Fruit fly (Drosophila melanogaster) whole organism, wandering third instar larva: Measurements from ENCODE around the gene CG3942.

Source experiments
- Abd-B ChIP-seq: fragments of >200 bp; optimal IDR thresholded peaks from 2 replicates; lab custom pipeline; 2017; ENCODE audit warnings: missing biosample characterization, missing genetic modification characterization
- CG9705 ChIP-seq: fragments of 200-800 bp; sonication (Bioruptor generic); optimal IDR thresholded peaks from 2 replicates; lab custom pipeline; 2018; ENCODE audit warnings: missing biosample characterization, mild to moderate bottlenecking, missing genetic modification characterization
- CrebA ChIP-seq: fragments of 200-800 bp; sonication (Bioruptor generic); optimal IDR thresholded peaks from 2 replicates; lab custom pipeline; 2016; ENCODE audit warnings: missing biosample characterization, mild to moderate bottlenecking, missing genetic modification characterization, borderline replicate concordance
- Dfd ChIP-seq: fragments of >200 bp; optimal IDR thresholded peaks from 2 replicates; lab custom pipeline; 2017; ENCODE audit warnings: missing biosample characterization, missing genetic modification characterization
- Dif ChIP-seq: fragments of 200-275, 200-300 bp; sonication (Bioruptor generic); optimal IDR thresholded peaks from 2 replicates; lab custom pipeline; 2018; ENCODE audit warnings: missing biosample characterization, missing genetic modification characterization; ENCODE audit not compliant: partially characterized antibody
- GATAd ChIP-seq: sonication (Bioruptor generic); optimal IDR thresholded peaks from 2 replicates; lab custom pipeline; 2016; ENCODE audit warnings: missing biosample characterization, missing genetic modification characterization
- Hnf4 ChIP-seq: fragments of 200-800 bp; sonication (Bioruptor generic); optimal IDR thresholded peaks from 2 replicates; lab custom pipeline; 2016; ENCODE audit warnings: missing biosample characterization, mild to moderate bottlenecking, missing genetic modification characterization
- Hr78 ChIP-seq: fragments of >200 bp; optimal IDR thresholded peaks from 2 replicates; lab custom pipeline; 2017; ENCODE audit warnings: missing biosample characterization, missing genetic modification characterization
- Jra ChIP-seq: sonication (Bioruptor generic); optimal IDR thresholded peaks from 2 replicates; lab custom pipeline; 2016; ENCODE audit warnings: missing biosample characterization, missing genetic modification characterization
- Mio ChIP-seq: sonication (Bioruptor generic); optimal IDR thresholded peaks from 2 replicates; lab custom pipeline; 2016; ENCODE audit warnings: missing biosample characterization, missing genetic modification characterization
- Myc ChIP-seq: fragments of >200 bp; optimal IDR thresholded peaks from 2 replicates; lab custom pipeline; 2017
- N ChIP-seq: fragments of >200 bp; optimal IDR thresholded peaks from 2 replicates; lab custom pipeline; 2018; ENCODE audit warnings: missing biosample characterization, missing external identifiers, missing genetic modification characterization
- OdsH ChIP-seq: fragments of 200-800 bp; sonication (Bioruptor generic); optimal IDR thresholded peaks from 2 replicates; lab custom pipeline; 2016; ENCODE audit warnings: missing biosample characterization, mild to moderate bottlenecking, missing genetic modification characterization
- Rel ChIP-seq, 2 experiments: fragments of 200-800 bp; sonication (Bioruptor generic) in 1 of 2; optimal IDR thresholded peaks; 2 replicates in 1 of 2; 3 replicates in 1 of 2; lab custom pipeline; 2016 to 2019; ENCODE audit warnings: mild to moderate bottlenecking in 2 of 2, missing biosample characterization in 2 of 2, missing genetic modification characterization in 2 of 2, moderate library complexity in 1 of 2
- Sp1 ChIP-seq: fragments of 200-800 bp; sonication (Bioruptor generic); optimal IDR thresholded peaks from 3 replicates; lab custom pipeline; 2019; ENCODE audit warnings: missing biosample characterization, mild to moderate bottlenecking, missing genetic modification characterization, moderate library complexity
- Vsx2 ChIP-seq: fragments of 200-300, 225-300 bp; sonication (Bioruptor generic); optimal IDR thresholded peaks from 2 replicates; lab custom pipeline; 2018; ENCODE audit warnings: missing biosample characterization, missing genetic modification characterization; ENCODE audit not compliant: partially characterized antibody
- dl ChIP-seq, 2 experiments: fragments of 175-275, 200-275 bp in 1 of 2; fragments of 200-275 bp in 1 of 2; sonication (Bioruptor generic); optimal IDR thresholded peaks; lab custom pipeline; 2018; ENCODE audit warnings: mild to moderate bottlenecking in 2 of 2, missing biosample characterization in 2 of 2, missing genetic modification characterization in 2 of 2, moderate library complexity in 2 of 2; ENCODE audit not compliant: partially characterized antibody in 2 of 2, insufficient read depth in 1 of 2
- dmrt93B ChIP-seq: fragments of 200-800 bp; sonication (Bioruptor generic); optimal IDR thresholded peaks from 2 replicates; lab custom pipeline; 2018; ENCODE audit warnings: missing biosample characterization, mild to moderate bottlenecking, missing genetic modification characterization
- dsf ChIP-seq: sonication (Bioruptor generic); optimal IDR thresholded peaks from 2 replicates; lab custom pipeline; 2016; ENCODE audit warnings: missing biosample characterization, missing genetic modification characterization, borderline replicate concordance
- ey ChIP-seq: fragments of 200-800 bp; sonication (Bioruptor generic); optimal IDR thresholded peaks from 2 replicates; lab custom pipeline; 2016; ENCODE audit warnings: missing biosample characterization, missing genetic modification characterization
- fru ChIP-seq: fragments of 200-800 bp; sonication (Bioruptor generic); optimal IDR thresholded peaks from 3 replicates; lab custom pipeline; 2016; ENCODE audit warnings: missing biosample characterization, mild to moderate bottlenecking, missing genetic modification characterization
- h ChIP-seq: fragments of 200-800 bp; sonication (Bioruptor generic); optimal IDR thresholded peaks from 3 replicates; lab custom pipeline; 2016; ENCODE audit warnings: missing biosample characterization, mild to moderate bottlenecking, missing genetic modification characterization
- pan ChIP-seq: fragments of >200 bp; optimal IDR thresholded peaks from 2 replicates; lab custom pipeline; 2017
- psq ChIP-seq: fragments of 200-800 bp; sonication (Bioruptor generic); optimal IDR thresholded peaks from 3 replicates; lab custom pipeline; 2017; ENCODE audit warnings: missing biosample characterization, mild to moderate bottlenecking, missing genetic modification characterization, moderate library complexity
- rgr ChIP-seq: fragments of 200-800 bp; sonication (Bioruptor generic); optimal IDR thresholded peaks from 3 replicates; lab custom pipeline; 2016; ENCODE audit warnings: missing biosample characterization, mild to moderate bottlenecking, missing genetic modification characterization
- sage ChIP-seq: fragments of 200-800 bp; sonication (Bioruptor generic); optimal IDR thresholded peaks from 2 replicates; lab custom pipeline; 2016; ENCODE audit warnings: missing biosample characterization, mild to moderate bottlenecking, missing genetic modification characterization
- sv ChIP-seq: fragments of 200-800 bp; sonication (Bioruptor generic); optimal IDR thresholded peaks from 3 replicates; lab custom pipeline; 2016; ENCODE audit warnings: missing biosample characterization, missing genetic modification characterization
- tai ChIP-seq: sonication (Bioruptor generic); optimal IDR thresholded peaks from 2 replicates; lab custom pipeline; 2016; ENCODE audit warnings: missing biosample characterization, missing genetic modification characterization
- usp ChIP-seq: fragments of >200 bp; optimal IDR thresholded peaks from 2 replicates; lab custom pipeline; 2017; ENCODE audit warnings: missing biosample characterization, missing genetic modification characterization
- woc ChIP-seq: sonication (Bioruptor generic); optimal IDR thresholded peaks from 2 replicates; lab custom pipeline; 2016; ENCODE audit warnings: missing biosample characterization, mild to moderate bottlenecking, missing genetic modification characterization

The CG3942 gene

dm6 chr3R:12236804-12237203 is 17.2 kb upstream of the CG3942 start, which contains the start of gene Cyp313a2:
Cyp313a2 (minus strand) TSS chr3R:12236904.
- TF ChIP-seq OdsH, result no peak
- TF ChIP-seq N (GFP tag; lab: Kevin White, UChicago), result no peak
- TF ChIP-seq CrebA (GFP tag; lab: Kevin White, UChicago), result no peak
- no peak for TF ChIP-seq Jra (GFP tag; lab: Kevin White, UChicago)
- no peak for TF ChIP-seq woc
- TF ChIP-seq dmrt93B (GFP tag; lab: Kevin White, UChicago), result no peak
- no peak for TF ChIP-seq fru (GFP tag; lab: Kevin White, UChicago)
- no peak for TF ChIP-seq dl (GFP tag; optimal IDR thresholded peaks at IDR 0.05; lab: Kevin White, UChicago; ENCODE audit: insufficient read depth in 1 of 2, partially characterized antibody in 2 of 2)
- TF ChIP-seq pan (lab: Kevin White, UChicago), result no peak
- TF ChIP-seq usp (GFP tag; lab: Kevin White, UChicago), result no peak
- no peak for TF ChIP-seq sv (GFP tag; lab: Kevin White, UChicago)
- no peak for TF ChIP-seq Sp1 (GFP tag; lab: Kevin White, UChicago)
- no peak for TF ChIP-seq GATAd (GFP tag; lab: Kevin White, UChicago)
- no peak for TF ChIP-seq Myc (lab: Kevin White, UChicago)

DNA sequence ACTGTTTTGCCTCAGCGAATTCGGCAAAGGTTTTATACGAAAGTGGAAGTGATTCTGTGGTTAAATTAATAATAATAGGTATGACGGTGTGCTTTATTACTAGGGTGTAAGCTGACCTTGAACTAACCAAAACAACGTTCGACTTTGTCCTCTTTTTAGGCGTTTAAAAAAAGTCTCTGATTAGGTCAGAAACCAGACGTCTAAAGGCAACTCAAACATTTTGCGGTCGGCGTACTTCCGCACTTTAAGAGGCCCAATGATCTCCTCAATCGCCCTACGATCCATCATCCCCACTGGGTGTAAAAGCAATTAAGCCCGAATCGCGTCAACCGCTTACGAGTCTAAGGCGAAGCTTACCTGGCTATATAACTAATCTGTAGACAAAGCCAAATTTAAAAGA is 14.8 kb upstream of the CG3942 start, which contains the start of gene Cyp313a3:
Gene Cyp313a3 (minus strand): TSS at position 101 of the 400 bp plus-strand sequence.
- TF ChIP-seq Vsx2 (GFP tag; lab: Kevin White, UChicago), result no peak
- TF ChIP-seq Abd-B (GFP tag; lab: Kevin White, UChicago), result no peak

DNA sequence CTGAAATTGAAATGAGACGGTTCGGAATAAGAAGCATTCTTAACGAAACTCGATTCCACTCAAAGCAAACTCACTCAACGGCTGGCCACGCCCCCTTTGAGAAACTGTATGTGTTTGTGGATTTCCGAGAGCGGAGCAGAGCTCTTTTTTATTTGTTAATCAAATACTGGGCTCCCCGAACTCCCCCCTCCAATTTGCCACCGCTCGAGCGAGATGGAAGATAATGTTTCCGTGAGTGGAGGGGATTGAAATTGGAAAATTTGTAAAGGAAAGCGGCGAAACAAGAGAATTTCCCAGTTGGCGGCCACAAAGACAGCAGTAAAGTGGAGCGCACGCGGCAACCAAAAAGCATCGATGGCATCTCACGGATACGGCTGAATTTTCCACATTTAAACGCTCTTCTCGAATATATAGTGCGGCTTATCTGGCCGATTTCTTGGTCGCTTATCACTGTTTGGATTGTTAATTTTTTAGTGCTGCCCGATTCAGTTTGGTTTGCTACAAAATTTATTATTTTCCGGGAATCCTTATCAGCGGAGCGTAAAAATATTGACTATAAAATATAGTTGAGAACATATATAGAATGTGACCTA is 9.4 kb upstream of the CG3942 start:
- TF ChIP-seq Sp1 (GFP tag; lab: Kevin White, UChicago), result no peak
- no peak for TF ChIP-seq OdsH
- peak; percentile 4 for TF ChIP-seq Dif
- no peak for TF ChIP-seq Abd-B (GFP tag; lab: Kevin White, UChicago)
- no peak for TF ChIP-seq Vsx2 (GFP tag; lab: Kevin White, UChicago)
- TF ChIP-seq GATAd (GFP tag; lab: Kevin White, UChicago), result no peak
- no peak for TF ChIP-seq CrebA (GFP tag; lab: Kevin White, UChicago)
- no peak for TF ChIP-seq psq (GFP tag; lab: Kevin White, UChicago)
- TF ChIP-seq dsf, result no peak
- peak in 1 of 2 experiments; percentile 41 for TF ChIP-seq dl (GFP tag; optimal IDR thresholded peaks at IDR 0.05; lab: Kevin White, UChicago; ENCODE audit: insufficient read depth in 1 of 2, partially characterized antibody in 2 of 2)
- TF ChIP-seq, all 38 proteins: peak for 2

- no peak for TF ChIP-seq Hnf4 (GFP tag; lab: Kevin White, UChicago)
- no peak for TF ChIP-seq Myc (lab: Kevin White, UChicago)
- TF ChIP-seq, all 38 proteins: peak for 0
These were observed 5.7 kb upstream of the CG3942 start for dm6 chr3R:12248243-12248642.

dm6 chr3R:12250204-12250603 is 3.8 kb upstream of the CG3942 start:
- TF ChIP-seq rgr (GFP tag; lab: Kevin White, UChicago), result no peak
- TF ChIP-seq GATAd (GFP tag; lab: Kevin White, UChicago), result no peak
- no peak for TF ChIP-seq Hr78
- no peak for TF ChIP-seq Dfd
- TF ChIP-seq pan (lab: Kevin White, UChicago), result no peak
- no peak for TF ChIP-seq Dif
- no peak for TF ChIP-seq Sp1 (GFP tag; lab: Kevin White, UChicago)
- no peak for TF ChIP-seq sage (GFP tag; lab: Kevin White, UChicago)
- TF ChIP-seq dl (GFP tag; optimal IDR thresholded peaks at IDR 0.05; lab: Kevin White, UChicago; ENCODE audit: insufficient read depth in 1 of 2, partially characterized antibody in 2 of 2), result no peak
- TF ChIP-seq OdsH, result no peak
- no peak for TF ChIP-seq Abd-B (GFP tag; lab: Kevin White, UChicago)
- no peak for TF ChIP-seq dsf
- TF ChIP-seq, all 38 proteins: peak for 0

DNA sequence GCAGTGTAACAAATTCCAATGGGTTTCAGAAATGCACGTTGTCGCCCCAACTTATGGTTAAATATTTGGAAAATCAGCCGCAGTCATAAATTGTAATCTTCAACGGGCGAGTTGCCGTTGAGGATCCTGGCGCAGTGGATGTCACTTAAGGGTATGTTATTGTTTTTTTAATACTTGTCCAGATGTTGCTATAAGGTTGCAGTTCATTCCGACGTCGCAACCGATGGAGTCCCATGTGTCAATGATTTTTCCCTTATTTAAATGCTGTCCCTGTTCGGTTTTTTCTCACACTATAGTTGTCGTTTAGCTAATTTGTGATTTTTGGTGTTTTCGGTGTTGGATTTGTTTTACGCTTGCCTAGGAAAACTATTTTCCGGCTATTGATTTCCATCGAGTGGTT is 2.5 kb upstream of the CG3942 start:
- TF ChIP-seq Jra (GFP tag; lab: Kevin White, UChicago), result no peak
- no peak for TF ChIP-seq sv (GFP tag; lab: Kevin White, UChicago)
- no peak for TF ChIP-seq tai
- no peak for TF ChIP-seq h (GFP tag; lab: Kevin White, UChicago)
- no peak for TF ChIP-seq Mio (GFP tag; lab: Kevin White, UChicago)
- TF ChIP-seq Rel (GFP tag; optimal IDR thresholded peaks at IDR 0.05; lab: Kevin White, UChicago), result no peak
- TF ChIP-seq Rel (tag; optimal IDR thresholded peaks at IDR 0.05; lab: Kevin White, UChicago), result no peak
- TF ChIP-seq pan (lab: Kevin White, UChicago), result no peak
- no peak for TF ChIP-seq Abd-B (GFP tag; lab: Kevin White, UChicago)
- no peak for TF ChIP-seq Dif
- TF ChIP-seq woc, result no peak
- TF ChIP-seq CG9705, result no peak
- no peak for TF ChIP-seq Hnf4 (GFP tag; lab: Kevin White, UChicago)
- no peak for TF ChIP-seq fru (GFP tag; lab: Kevin White, UChicago)
- no peak for TF ChIP-seq CrebA (GFP tag; lab: Kevin White, UChicago)
- TF ChIP-seq sage (GFP tag; lab: Kevin White, UChicago), result no peak
- no peak for TF ChIP-seq ey (GFP tag; lab: Kevin White, UChicago)
- TF ChIP-seq Hr78, result no peak
- TF ChIP-seq GATAd (GFP tag; lab: Kevin White, UChicago), result no peak
